Worm (Caenorhabditis elegans): ENCODE results near the gene slrp-1.

DNA sequence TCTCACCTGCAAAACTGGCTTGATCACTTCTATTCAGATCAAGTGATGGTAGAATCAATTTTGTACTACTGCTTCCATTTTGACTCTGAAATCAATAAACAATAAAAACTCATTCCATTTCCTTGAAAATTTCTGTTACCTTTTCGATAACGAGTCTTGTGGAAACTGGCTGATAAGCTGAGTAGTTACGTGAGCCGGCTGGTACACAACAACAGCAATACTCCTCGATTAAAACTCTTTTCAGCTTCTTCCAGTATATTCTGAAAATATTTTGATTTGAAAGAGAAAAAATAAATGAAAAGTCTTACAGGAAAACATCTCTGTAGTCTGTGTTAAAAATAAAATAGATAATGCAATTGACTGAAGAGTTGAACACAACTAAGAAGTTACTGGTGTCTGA, 33.2 kb upstream of the slrp-1 start:
- no peak for TF ChIP-seq lin-15B (tag; optimal IDR thresholded peaks at IDR 0.05)
- TF ChIP-seq nhr-77 (tag; optimal IDR thresholded peaks at IDR 0.05) = no peak
- no peak for TF ChIP-seq unc-39 (tag; optimal IDR thresholded peaks at IDR 0.05)
- TF ChIP-seq mdl-1 (tag; optimal IDR thresholded peaks at IDR 0.05) = no peak
- TF ChIP-seq elt-3 (tag; optimal IDR thresholded peaks at IDR 0.05) = no peak

All from whole organism, L3 larva.